Worm (Caenorhabditis elegans): Measurements from ENCODE around the gene clec-262.

ce11 chrV:20338020-20338419 lies 26.4 kb downstream of the clec-262 start:
- TF ChIP-seq dao-5 (tag; optimal IDR thresholded peaks at IDR 0.05) (no peak), W03F9.2 (tag; optimal IDR thresholded peaks at IDR 0.05) (no peak), him-1 (tag; optimal IDR thresholded peaks at IDR 0.05) (no peak)
